Worm (Caenorhabditis elegans) whole organism, early embryonic: ENCODE measurements around the gene R11E3.19.

ENCODE experiments used
- B0310.2 ChIP-seq: sonication (generic microtip); optimal IDR thresholded peaks from 2 replicates; lab custom pipeline; 2016; ENCODE audit warnings: mild to moderate bottlenecking, missing genetic modification characterization, missing compliant biosample characterization
- F13C5.2 ChIP-seq: sonication (generic microtip); optimal IDR thresholded peaks from 2 replicates; lab custom pipeline; 2017; ENCODE audit warnings: mild to moderate bottlenecking, missing genetic modification characterization, inconsistent platforms, missing compliant biosample characterization
- aly-1 ChIP-seq: sonication (generic microtip); optimal IDR thresholded peaks from 2 replicates; lab custom pipeline; 2016; ENCODE audit warnings: missing genetic modification characterization, missing compliant biosample characterization
- ama-1 ChIP-seq: fragments of 150-350 bp; optimal IDR thresholded peaks from 2 replicates; lab custom pipeline; 2014
- ceh-13 ChIP-seq: fragments of 200-800 bp; sonication (Bioruptor generic); optimal IDR thresholded peaks from 2 replicates; lab custom pipeline; 2018; ENCODE audit warnings: mild to moderate bottlenecking, missing genetic modification characterization, missing compliant biosample characterization
- ceh-36 ChIP-seq: sonication (generic microtip); optimal IDR thresholded peaks from 2 replicates; lab custom pipeline; 2016; ENCODE audit warnings: missing genetic modification characterization, inconsistent platforms, missing compliant biosample characterization
- ets-7 ChIP-seq: sonication (generic microtip); optimal IDR thresholded peaks from 2 replicates; lab custom pipeline; 2016; ENCODE audit warnings: missing genotype, missing genetic modification characterization, missing compliant biosample characterization
- flt-1 ChIP-seq: fragments of 200-800 bp; sonication (Bioruptor generic); IDR thresholded peaks from 2 replicates; pipeline ENCODE4 v1.3.6; 2022; ENCODE audit warnings: missing genetic modification characterization, missing compliant biosample characterization
- hmbx-1 ChIP-seq: sonication (generic microtip); optimal IDR thresholded peaks from 2 replicates; lab custom pipeline; 2016; ENCODE audit warnings: mild to moderate bottlenecking, missing genetic modification characterization, missing compliant biosample characterization
- hmg-4 ChIP-seq: fragments of 200-800 bp; sonication (Bioruptor generic); optimal IDR thresholded peaks from 2 replicates; lab custom pipeline; 2018; ENCODE audit warnings: mild to moderate bottlenecking, missing genetic modification characterization, missing compliant biosample characterization
- hnd-1 ChIP-seq: sonication (generic microtip); optimal IDR thresholded peaks from 2 replicates; lab custom pipeline; 2016; ENCODE audit warnings: missing genetic modification characterization, missing compliant biosample characterization
- pes-1 ChIP-seq: fragments of 200-800 bp; sonication (Bioruptor generic); IDR thresholded peaks from 2 replicates; pipeline ENCODE4 v1.3.6; 2022; ENCODE audit warnings: missing genetic modification reagents, missing genetic modification characterization, missing compliant biosample characterization
- scrt-1 ChIP-seq: fragments of 200-800 bp; sonication (Bioruptor generic); IDR thresholded peaks from 2 replicates; pipeline ENCODE4 v1.3.6; 2022; ENCODE audit warnings: missing genetic modification characterization, missing compliant biosample characterization
- sea-1 ChIP-seq: fragments of 200-800 bp; sonication (Bioruptor generic); conservative IDR thresholded peaks from 2 replicates; pipeline ENCODE4 v1.3.6; 2022; ENCODE audit warnings: missing genetic modification characterization, missing compliant biosample characterization
- tbx-11 ChIP-seq: fragments of 200-800 bp; sonication (Bioruptor generic); IDR thresholded peaks from 2 replicates; pipeline ENCODE4 v1.3.6; 2022; ENCODE audit warnings: missing genetic modification characterization, missing compliant biosample characterization
- tbx-37 ChIP-seq: fragments of 200-800 bp; sonication (Bioruptor generic); conservative IDR thresholded peaks from 2 replicates; pipeline ENCODE4 v1.3.6; 2022; ENCODE audit warnings: missing genetic modification reagents, missing genetic modification characterization, missing compliant biosample characterization
- tra-4 ChIP-seq: sonication (generic microtip); optimal IDR thresholded peaks from 2 replicates; lab custom pipeline; 2017; ENCODE audit warnings: missing genetic modification characterization, missing compliant biosample characterization

The R11E3.19 gene

ce11 chrIV:4745422-4745821 is 30.5 kb downstream of the R11E3.19 start, which contains the start of gene timm-17B.1:
TSS of gene timm-17B.1 (minus strand) at chrIV:4745492.
- TF ChIP-seq B0310.2 (tag; lab: Kevin White, UChicago), result no peak
- TF ChIP-seq ets-7 (tag; lab: Kevin White, UChicago), result no peak
- peak; percentile 34 for TF ChIP-seq F13C5.2
- 0 out of 2 replicates have a peak, but pooled peaks have one; percentile 34 for TF ChIP-seq pes-1 (GFP tag; lab: Robert Waterston, UW)

ce11 chrIV:4744167-4744566 is 31.7 kb downstream of the R11E3.19 start, which contains the start of gene hoe-1:
TSS of gene hoe-1 (minus strand) at chrIV:4744267.
- TF ChIP-seq tra-4 (tag; lab: Kevin White, UChicago), result no peak
- no peak for TF ChIP-seq B0310.2 (tag; lab: Kevin White, UChicago)
- TF ChIP-seq ama-1, result no peak
- TF ChIP-seq flt-1, result no peak
- no peak for TF ChIP-seq F13C5.2
- no peak for TF ChIP-seq tbx-37
- TF ChIP-seq aly-1 (tag; lab: Kevin White, UChicago), result no peak
- TF ChIP-seq hnd-1 (tag; lab: Kevin White, UChicago), result no peak
- no peak for TF ChIP-seq hmg-4
- no peak for TF ChIP-seq tbx-11 (GFP tag; lab: Robert Waterston, UW)
- TF ChIP-seq pes-1 (GFP tag; lab: Robert Waterston, UW), result no peak

ce11 chrIV:4742480-4742879 is 33.4 kb downstream of the R11E3.19 start:
- TF ChIP-seq hmg-4 (no peak), ceh-13 (GFP tag; lab: Kevin White, UChicago) (no peak), tbx-11 (GFP tag; lab: Robert Waterston, UW) (no peak), flt-1 (no peak), ets-7 (tag; lab: Kevin White, UChicago) (no peak), ceh-36 (tag; lab: Kevin White, UChicago) (no peak), hnd-1 (tag; lab: Kevin White, UChicago) (no peak), pes-1 (GFP tag; lab: Robert Waterston, UW) (no peak), aly-1 (tag; lab: Kevin White, UChicago) (no peak), ama-1 (no peak), tra-4 (tag; lab: Kevin White, UChicago) (no peak), hmbx-1 (tag; lab: Kevin White, UChicago) (no peak), tbx-37 (no peak), F13C5.2 (no peak), B0310.2 (tag; lab: Kevin White, UChicago) (no peak), scrt-1 (GFP tag; lab: Robert Waterston, UW) (no peak), sea-1 (no peak)

- no peak for TF ChIP-seq tbx-37
- no peak for TF ChIP-seq F13C5.2
- no peak for TF ChIP-seq sea-1
- no peak for TF ChIP-seq hnd-1 (tag; lab: Kevin White, UChicago)
These were observed 38.6 kb downstream of the R11E3.19 start, which contains the start of gene fbxb-78 for ce11 chrIV:4737258-4737657. TSS of gene fbxb-78 (plus strand) at chrIV:4737558.

ce11 chrIV:4727935-4728334 is 48.0 kb downstream of the R11E3.19 start:
- TF ChIP-seq sea-1 (peak; percentile 67; the same call in 1 of the 2 replicates), tbx-11 (GFP tag; lab: Robert Waterston, UW) (0 out of 2 replicates have a peak, but pooled peaks have one; percentile 50), tbx-37 (peak; percentile 56; the same call in 1 of the 2 replicates), F13C5.2 (peak; percentile 3), scrt-1 (GFP tag; lab: Robert Waterston, UW) (peak; percentile 51; the same call in 1 of the 2 replicates), pes-1 (GFP tag; lab: Robert Waterston, UW) (peak; percentile 73)

DNA sequence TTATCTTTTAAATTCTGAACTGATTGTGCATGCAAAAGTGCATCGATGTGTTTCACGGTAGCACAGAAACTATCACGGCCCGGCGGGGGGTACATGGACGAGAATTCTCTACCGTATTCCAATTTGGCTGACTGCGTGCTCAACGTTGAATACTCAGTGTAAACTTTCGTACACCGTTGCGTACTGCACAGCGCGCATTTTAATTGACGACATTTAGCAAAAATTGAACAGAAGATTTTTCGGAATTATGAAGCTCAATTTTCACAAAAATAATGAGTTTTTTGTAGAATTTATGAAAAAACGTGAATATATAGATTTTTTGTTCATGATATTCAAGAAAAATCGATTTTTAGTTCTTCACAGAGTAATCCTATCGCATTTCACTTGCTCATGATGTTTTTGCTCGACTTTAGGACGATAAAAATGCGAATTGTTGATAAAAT is 50.4 kb downstream of the R11E3.19 start:
- TF ChIP-seq pes-1 (GFP tag; lab: Robert Waterston, UW) (peak; percentile 72), tbx-37 (peak; percentile 67; the same call in 1 of the 2 replicates), scrt-1 (GFP tag; lab: Robert Waterston, UW) (peak; percentile 74), flt-1 (0 out of 2 replicates have a peak, but pooled peaks have one; percentile 38), sea-1 (0 out of 2 replicates have a peak, but pooled peaks have one; percentile 50)
